Worm (Caenorhabditis elegans) whole organism, L3 larva: ENCODE measurements around the gene Y47D3A.13.

Experiments used
- R02D3.7 ChIP-seq: fragments of 150-350 bp; optimal IDR thresholded peaks from 2 replicates; lab custom pipeline; 2014; ENCODE audit warnings: missing biosample characterization, missing genetic modification characterization
- ZK546.5 ChIP-seq: sonication (generic microtip); optimal IDR thresholded peaks from 2 replicates; lab custom pipeline; 2017; ENCODE audit warnings: missing biosample characterization, missing genetic modification characterization
- ceh-16 ChIP-seq: sonication (generic microtip); optimal IDR thresholded peaks from 2 replicates; lab custom pipeline; 2017; ENCODE audit warnings: missing biosample characterization, missing genetic modification characterization
- ceh-28 ChIP-seq: fragments of 150-350 bp; optimal IDR thresholded peaks from 2 replicates; lab custom pipeline; 2014; ENCODE audit warnings: missing biosample characterization, missing genetic modification reagents, missing genetic modification characterization
- ceh-9 ChIP-seq: sonication (generic microtip); optimal IDR thresholded peaks from 2 replicates; lab custom pipeline; 2018; ENCODE audit warnings: missing biosample characterization, missing genetic modification characterization
- daf-12 ChIP-seq: fragments of 150-350 bp; optimal IDR thresholded peaks from 2 replicates; lab custom pipeline; 2014; ENCODE audit warnings: missing biosample characterization, missing genetic modification reagents, missing genetic modification characterization
- elt-1 ChIP-seq: fragments of 150-350 bp; optimal IDR thresholded peaks from 2 replicates; lab custom pipeline; 2014; ENCODE audit warnings: missing biosample characterization, missing genetic modification characterization
- elt-2 ChIP-seq: sonication (generic microtip); optimal IDR thresholded peaks from 2 replicates; lab custom pipeline; 2016; ENCODE audit warnings: missing genetic modification reagents, mild to moderate bottlenecking, missing genetic modification characterization, missing compliant biosample characterization
- eor-1 ChIP-seq, 2 experiments: fragments of 150-350 bp; optimal IDR thresholded peaks; 2 replicates each; lab custom pipeline; 2014 to 2018; ENCODE audit warnings: missing biosample characterization in 2 of 2, missing genetic modification characterization in 2 of 2
- fkh-10 ChIP-seq: sonication (generic microtip); optimal IDR thresholded peaks from 2 replicates; lab custom pipeline; 2017; ENCODE audit warnings: missing biosample characterization, missing genetic modification reagents, missing genetic modification characterization
- fkh-2 ChIP-seq: fragments of 150-350 bp; optimal IDR thresholded peaks from 2 replicates; lab custom pipeline; 2014; ENCODE audit warnings: missing biosample characterization, missing genetic modification reagents, missing genetic modification characterization
- fos-1 ChIP-seq: fragments of 150-350 bp; optimal IDR thresholded peaks from 2 replicates; lab custom pipeline; 2014; ENCODE audit warnings: missing biosample characterization, missing genetic modification characterization
- lin-39 ChIP-seq: fragments of 150-350 bp; optimal IDR thresholded peaks from 2 replicates; lab custom pipeline; 2018; ENCODE audit warnings: missing biosample characterization, missing genetic modification reagents, missing genetic modification characterization
- lsy-12 ChIP-seq: sonication (generic microtip); optimal IDR thresholded peaks from 2 replicates; lab custom pipeline; 2016; ENCODE audit warnings: mild to moderate bottlenecking, missing genetic modification characterization, missing compliant biosample characterization
- mml-1 ChIP-seq: fragments of 150-350 bp; sonication (generic microtip); optimal IDR thresholded peaks from 3 replicates; lab custom pipeline; 2014; ENCODE audit warnings: missing biosample characterization, missing genetic modification characterization
- nhr-12 ChIP-seq: fragments of 150-350 bp; optimal IDR thresholded peaks from 2 replicates; lab custom pipeline; 2014; ENCODE audit warnings: missing biosample characterization, missing genetic modification characterization
- nhr-23 ChIP-seq: fragments of 150-350 bp; optimal IDR thresholded peaks from 2 replicates; lab custom pipeline; 2014; ENCODE audit warnings: missing biosample characterization, missing genetic modification reagents, missing genetic modification characterization
- nhr-25 ChIP-seq: sonication (generic microtip); optimal IDR thresholded peaks from 2 replicates; lab custom pipeline; 2017; ENCODE audit warnings: missing biosample characterization, missing genetic modification characterization
- nhr-67 ChIP-seq: fragments of 150-350 bp; optimal IDR thresholded peaks from 2 replicates; lab custom pipeline; 2014; ENCODE audit warnings: missing biosample characterization, missing genetic modification characterization
- nhr-76 ChIP-seq: fragments of 150-350 bp; sonication (generic microtip); optimal IDR thresholded peaks from 5 replicates; lab custom pipeline; 2014; ENCODE audit warnings: missing biosample characterization, missing genetic modification characterization
- nhr-77 ChIP-seq: fragments of 150-350 bp; optimal IDR thresholded peaks from 2 replicates; lab custom pipeline; 2014; ENCODE audit warnings: missing biosample characterization, missing genetic modification characterization
- sea-2 ChIP-seq: fragments of 150-350 bp; sonication (generic microtip); optimal IDR thresholded peaks from 4 replicates; lab custom pipeline; 2014; ENCODE audit warnings: missing biosample characterization, missing genetic modification reagents, missing genetic modification characterization
- snpc-4 ChIP-seq: fragments of 150-350 bp; optimal IDR thresholded peaks from 2 replicates; lab custom pipeline; 2014; ENCODE audit warnings: missing biosample characterization, missing genetic modification characterization
- unc-39 ChIP-seq: sonication (generic microtip); optimal IDR thresholded peaks from 4 replicates; lab custom pipeline; 2017; ENCODE audit warnings: missing biosample characterization, missing genetic modification characterization
- unc-62 ChIP-seq: fragments of 150-350 bp; sonication (generic microtip); optimal IDR thresholded peaks from 4 replicates; lab custom pipeline; 2014; ENCODE audit warnings: missing biosample characterization, missing genetic modification reagents, missing genetic modification characterization
- zag-1 ChIP-seq: fragments of 150-350 bp; optimal IDR thresholded peaks from 2 replicates; lab custom pipeline; 2014; ENCODE audit warnings: missing biosample characterization, missing genetic modification characterization
- ztf-11 ChIP-seq: fragments of 150-350 bp; optimal IDR thresholded peaks from 2 replicates; lab custom pipeline; 2014; ENCODE audit warnings: missing biosample characterization, missing genetic modification characterization
- ztf-4 ChIP-seq: fragments of 150-350 bp; optimal IDR thresholded peaks from 2 replicates; lab custom pipeline; 2014; ENCODE audit warnings: missing biosample characterization, missing genetic modification characterization

Y47D3A.13 gene

ce11 chrIII:11236788-11237187 is 12.9 kb upstream of the Y47D3A.13 start, which contains the start of the genes Y47D3A.14 and aakb-2 (continued):
- TF ChIP-seq elt-1 (tag; lab: Kevin White, UChicago) (no peak), fkh-2 (tag; lab: Kevin White, UChicago) (no peak), unc-62 (GFP tag; lab: Kevin White, UChicago) (no peak), ceh-9 (tag; lab: Kevin White, UChicago) (no peak), nhr-25 (tag; lab: Kevin White, UChicago) (no peak), nhr-76 (no peak), ceh-16 (no peak), mml-1 (no peak)

ce11 chrIII:11234742-11235141 is 10.8 kb upstream of the Y47D3A.13 start, which contains the start of gene Y47D3A.34:
Y47D3A.34 (minus strand) TSS chrIII:11234861.
- TF ChIP-seq snpc-4 (no peak), fkh-10 (GFP tag; lab: Kevin White, UChicago) (peak; percentile 85)

ce11 chrIII:11231969-11232368 is 8.1 kb upstream of the Y47D3A.13 start, which contains the start of gene elo-8:
elo-8 (minus strand) TSS chrIII:11232069.
- TF ChIP-seq nhr-12, result no peak
- no peak for TF ChIP-seq lin-39
- no peak for TF ChIP-seq R02D3.7 (tag; lab: Kevin White, UChicago)
- no peak for TF ChIP-seq nhr-23 (tag; lab: Kevin White, UChicago)
- no peak for TF ChIP-seq ZK546.5 (tag; lab: Kevin White, UChicago)
- TF ChIP-seq ztf-11 (tag; lab: Kevin White, UChicago), result no peak
- TF ChIP-seq eor-1 (tag; optimal IDR thresholded peaks at IDR 0.05; lab: Kevin White, UChicago), result no peak
- TF ChIP-seq daf-12 (tag; lab: Kevin White, UChicago), result no peak
- no peak for TF ChIP-seq fkh-10 (GFP tag; lab: Kevin White, UChicago)
- TF ChIP-seq, all 47 proteins: peak for 0

ce11 chrIII:11231408-11231807 is 7.5 kb upstream of the Y47D3A.13 start:
- TF ChIP-seq ZK546.5 (tag; lab: Kevin White, UChicago) (no peak), sea-2 (GFP tag; lab: Kevin White, UChicago) (no peak), ztf-4 (no peak), unc-39 (no peak), nhr-77 (tag; lab: Kevin White, UChicago) (no peak), ceh-28 (peak; percentile 31)

ce11 chrIII:11230581-11230980 is 6.7 kb upstream of the Y47D3A.13 start:
- TF ChIP-seq nhr-23 (tag; lab: Kevin White, UChicago), result no peak
- TF ChIP-seq ceh-28, result peak; percentile 38

ce11 chrIII:11227025-11227424 is 3.1 kb upstream of the Y47D3A.13 start, which contains the start of gene tbx-37:
tbx-37 (minus strand) TSS chrIII:11227125.
- no peak for TF ChIP-seq nhr-67
- TF ChIP-seq zag-1 (tag; lab: Kevin White, UChicago), result no peak
- TF ChIP-seq fos-1 (tag; lab: Kevin White, UChicago), result no peak
- TF ChIP-seq nhr-25 (tag; lab: Kevin White, UChicago), result no peak
- TF ChIP-seq unc-39, result no peak

ce11 chrIII:11221583-11222191 is 2.2 kb downstream of the Y47D3A.13 start:
- TF ChIP-seq elt-2 (tag; lab: Kevin White, UChicago), result no peak
- TF ChIP-seq lsy-12 (tag; lab: Kevin White, UChicago), result no peak
- TF ChIP-seq ceh-28, result peak; percentile 99
- no peak for TF ChIP-seq nhr-25 (tag; lab: Kevin White, UChicago)
